Worm (Caenorhabditis elegans) whole organism, L4 larva: ENCODE results near the gene his-48.
A peak's percentile ranks its signal among the peaks of the same experiment; 100 is the strongest.

ENCODE experiments used
- T26A8.4 ChIP-seq: fragments of 200-800 bp; sonication (Bioruptor generic); IDR thresholded peaks from 2 replicates; pipeline ENCODE4 v1.3.6; 2022; ENCODE audit warnings: missing genetic modification characterization, missing compliant biosample characterization
- ama-1 ChIP-seq: fragments of 150-350 bp; optimal IDR thresholded peaks from 2 replicates; lab custom pipeline; 2014; ENCODE audit warnings: inconsistent platforms, mixed read lengths
- dpl-1 ChIP-seq: fragments of 150-350 bp; optimal IDR thresholded peaks from 2 replicates; lab custom pipeline; 2014; ENCODE audit warnings: missing biosample characterization, missing genetic modification reagents, missing genetic modification characterization
- lin-38 ChIP-seq: fragments of 200-800 bp; sonication (Bioruptor generic); IDR thresholded peaks from 2 replicates; pipeline ENCODE4 v1.3.6; 2022; ENCODE audit warnings: missing genetic modification reagents, missing genetic modification characterization, missing compliant biosample characterization
- lsy-2 ChIP-seq, 2 experiments: fragments of 150-350 bp in 1 of 2; sonication (generic microtip) in 1 of 2; optimal IDR thresholded peaks; 2 replicates each; lab custom pipeline; 2014 to 2017; ENCODE audit warnings: missing biosample characterization in 2 of 2, missing genetic modification characterization in 2 of 2
- mes-2 ChIP-seq: sonication (generic microtip); optimal IDR thresholded peaks from 2 replicates; lab custom pipeline; 2016; ENCODE audit warnings: missing genotype, mild to moderate bottlenecking, missing genetic modification characterization, missing compliant biosample characterization; ENCODE audit not compliant: poor library complexity, severe bottlenecking
- php-3 ChIP-seq: fragments of 200-800 bp; sonication (Bioruptor generic); IDR thresholded peaks from 2 replicates; pipeline ENCODE4 v1.3.6; 2022; ENCODE audit warnings: missing genetic modification reagents, missing genetic modification characterization, missing compliant biosample characterization
- unc-62 ChIP-seq, 3 experiments: fragments of 150-350 bp in 1 of 3; sonication (generic microtip); optimal IDR thresholded peaks in 2 of 3; peaks in 1 of 3; 1 replicate in 1 of 3; 2 replicates in 2 of 3; lab custom pipeline; 2014 to 2017; ENCODE audit warnings: missing biosample characterization in 3 of 3, missing genetic modification characterization in 3 of 3, missing genetic modification reagents in 3 of 3, missing genotype in 1 of 3

The his-48 gene

DNA sequence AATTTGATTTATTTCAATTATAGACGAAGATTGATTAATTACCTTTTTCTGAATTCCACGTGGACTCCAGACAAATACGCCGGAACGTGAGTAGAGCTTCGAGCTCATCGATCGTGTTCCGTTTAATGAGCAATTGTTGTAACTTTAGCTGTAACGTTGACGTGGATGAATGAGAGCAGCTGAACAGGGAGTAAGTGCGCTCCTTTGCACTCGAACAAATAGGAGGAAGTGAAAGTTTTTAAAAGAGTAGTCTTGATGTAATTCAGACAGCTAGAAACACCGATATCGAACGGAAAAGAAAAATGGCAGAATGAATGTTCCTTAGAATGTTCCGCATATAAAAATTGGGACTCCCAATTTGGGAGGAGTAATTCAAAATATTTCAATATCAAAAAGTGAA, 47.1 kb downstream of the his-48 start, which contains the start of gene sec-31:
TSS of gene sec-31 (minus strand) at position 148 of the 400 bp plus-strand sequence.
- TF ChIP-seq php-3 (GFP tag; lab: Robert Waterston, UW), result no peak
- peak; percentile 42 for TF ChIP-seq dpl-1 (GFP tag; lab: Kevin White, UChicago)
- peak in 1 of 2 experiments; percentile 26 for TF ChIP-seq lsy-2 (tag; optimal IDR thresholded peaks at IDR 0.05; lab: Kevin White, UChicago)
- no peak for TF ChIP-seq ama-1
- TF ChIP-seq mes-2 (tag; lab: Kevin White, UChicago), result peak; percentile 53
- peak; percentile 51 for TF ChIP-seq lin-38 (GFP tag; lab: Robert Waterston, UW)
- TF ChIP-seq unc-62 (GFP tag; optimal IDR thresholded peaks at IDR 0.05 in 1 of 2; lab: Kevin White, UChicago), result peak in 1 of 2 experiments; percentile 18
- TF ChIP-seq unc-62 (tag; optimal IDR thresholded peaks at IDR 0.05; lab: Kevin White, UChicago), result no peak

DNA sequence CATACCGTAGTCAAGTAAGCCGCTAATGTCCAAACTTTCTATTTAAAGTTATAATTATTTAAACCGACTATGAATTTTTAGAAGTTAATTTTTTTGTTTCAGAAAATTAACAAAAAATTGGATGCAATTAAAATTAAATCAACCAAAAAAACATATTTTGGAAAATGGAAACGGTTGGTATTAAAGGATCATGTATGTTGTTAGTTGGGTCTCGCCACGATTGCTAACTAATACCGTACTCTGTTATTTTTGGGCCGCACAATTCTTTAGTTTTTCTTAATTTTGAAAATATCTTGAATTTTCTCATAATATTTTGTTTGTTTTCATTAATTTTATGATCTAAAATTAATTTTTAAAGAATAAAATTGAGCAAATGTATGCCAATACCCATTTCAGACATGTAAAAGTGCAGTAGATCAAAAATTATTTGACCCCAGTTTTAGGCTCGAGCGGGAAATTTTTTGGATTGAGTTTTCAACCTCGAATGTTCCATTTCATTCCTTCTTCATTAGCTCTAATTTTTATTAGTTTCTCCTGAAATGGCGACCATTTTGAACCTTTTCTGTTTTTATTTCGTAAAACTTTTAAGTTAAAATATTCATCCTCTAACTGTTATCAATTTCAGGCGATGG, 47.9 kb downstream of the his-48 start, which contains the start of gene cbd-1:
TSS of gene cbd-1 (plus strand) at position 626 of the 632 bp plus-strand sequence.
- TF ChIP-seq lin-38 (GFP tag; lab: Robert Waterston, UW), result peak; percentile 19; the same call in 1 of the 2 replicates
- TF ChIP-seq T26A8.4 (GFP tag; lab: Robert Waterston, UW), result no peak
